Worm (Caenorhabditis elegans) whole organism, L4/young adult: Measurements from ENCODE around the gene C05C10.5.

Experiments
- W03F9.2 ChIP-seq: fragments of 150-350 bp; optimal IDR thresholded peaks from 2 replicates; lab custom pipeline; 2014; ENCODE audit warnings: missing biosample characterization, missing genetic modification characterization
- dao-5 ChIP-seq: sonication (generic microtip); optimal IDR thresholded peaks from 2 replicates; lab custom pipeline; 2016; ENCODE audit warnings: missing genotype, missing genetic modification characterization, moderate library complexity, missing compliant biosample characterization
- him-1 ChIP-seq: sonication (generic microtip); optimal IDR thresholded peaks from 2 replicates; lab custom pipeline; 2016; ENCODE audit warnings: missing genotype, missing genetic modification reagents, missing genetic modification characterization, missing compliant biosample characterization

- TF ChIP-seq him-1 (tag; lab: Kevin White, UChicago) (no peak), W03F9.2 (tag; lab: Kevin White, UChicago) (no peak), dao-5 (tag; lab: Kevin White, UChicago) (no peak)
Observed at ce11 chrII:9982437-9982836, 43.6 kb downstream of the C05C10.5 start.
